Worm (Caenorhabditis elegans): Measurements from ENCODE around the gene T27A8.3.

Gene T27A8.3

ce11 chrX:16040207-16040716 is 22.2 kb upstream of the T27A8.3 start, which contains the start of gene B0395.3:
Gene B0395.3 (minus strand): TSS chrX:16040257.
- TF ChIP-seq nhr-77 (tag; optimal IDR thresholded peaks at IDR 0.05) (no peak), daf-16 (GFP tag; optimal IDR thresholded peaks at IDR 0.05) (peak in 1 of 2 experiments; percentile 66), daf-16 (tag; optimal IDR thresholded peaks at IDR 0.05) (peak; percentile 67), hlh-11 (tag; optimal IDR thresholded peaks at IDR 0.05) (peak; percentile 87), lin-15B (tag; optimal IDR thresholded peaks at IDR 0.05) (no peak), lin-38 (GFP tag; IDR thresholded peaks at IDR 0.05) (no peak), set-16 (GFP tag; IDR thresholded peaks at IDR 0.05) (peak; percentile 40; the same call in 1 of the 2 replicates), ceh-28 (tag; optimal IDR thresholded peaks at IDR 0.05) (no peak), unc-62 (GFP tag; optimal IDR thresholded peaks at IDR 0.05 in 1 of 2) (peak in 1 of 2 experiments; percentile 97), unc-62 (tag; optimal IDR thresholded peaks at IDR 0.05) (no peak), spr-1 (tag; optimal IDR thresholded peaks at IDR 0.05) (no peak), mep-1 (tag; optimal IDR thresholded peaks at IDR 0.05) (peak; percentile 69), nhr-25 (tag; optimal IDR thresholded peaks at IDR 0.05; ENCODE audit: borderline replicate concordance, insufficient read depth) (peak; percentile 24), lin-1 (GFP tag; IDR thresholded peaks at IDR 0.05) (peak; percentile 24; the same call in 1 of the 2 replicates), mxl-3 (GFP tag; optimal IDR thresholded peaks at IDR 0.05) (peak; percentile 59), nhr-28 (tag; optimal IDR thresholded peaks at IDR 0.05) (peak; percentile 99), dmd-6 (GFP tag; IDR thresholded peaks at IDR 0.05) (peak; percentile 75), ZK337.2 (GFP tag; IDR thresholded peaks at IDR 0.05) (no peak), nhr-10 (tag; optimal IDR thresholded peaks at IDR 0.05) (no peak), nhr-11 (tag; optimal IDR thresholded peaks at IDR 0.05) (peak; percentile 58), gei-8 (GFP tag; optimal IDR thresholded peaks at IDR 0.05) (no peak), fos-1 (tag; optimal IDR thresholded peaks at IDR 0.05) (no peak), hlh-30 (tag; optimal IDR thresholded peaks at IDR 0.05; ENCODE audit: insufficient read depth) (peak; percentile 95), zip-11 (GFP tag; IDR thresholded peaks at IDR 0.05) (no peak), ctbp-1 (GFP tag; IDR thresholded peaks at IDR 0.05) (peak; percentile 44; the same call in 1 of the 2 replicates), nhr-6 (tag; optimal IDR thresholded peaks at IDR 0.05) (peak; percentile 8), rbr-2 (tag; optimal IDR thresholded peaks at IDR 0.05) (peak; percentile 32), mdl-1 (tag; optimal IDR thresholded peaks at IDR 0.05) (peak in 1 of 2 experiments; percentile 69), hif-1 (tag; optimal IDR thresholded peaks at IDR 0.05) (peak in 1 of 2 experiments; percentile 20), mes-2 (tag; optimal IDR thresholded peaks at IDR 0.05; ENCODE audit: poor library complexity, severe bottlenecking) (peak; percentile 68), dve-1 (tag; optimal IDR thresholded peaks at IDR 0.05; ENCODE audit: insufficient read depth) (peak; percentile 53), aha-1 (tag) (peak; percentile 23), pha-4 (GFP tag; IDR thresholded peaks at IDR 0.05) (peak; percentile 36; the same call in 1 of the 2 replicates), pha-4 (tag; optimal IDR thresholded peaks at IDR 0.05) (no peak), nhr-111 (GFP tag; optimal IDR thresholded peaks at IDR 0.05) (no peak), lsy-2 (tag; optimal IDR thresholded peaks at IDR 0.05) (peak in 1 of 2 experiments; percentile 30), tra-1 (GFP tag; IDR thresholded peaks at IDR 0.05) (no peak), pqm-1 (tag; optimal IDR thresholded peaks at IDR 0.05) (no peak), egl-43 (GFP tag; IDR thresholded peaks at IDR 0.05) (peak; percentile 58), lim-7 (GFP tag; IDR thresholded peaks at IDR 0.05) (0 out of 2 replicates have a peak, but pooled peaks have one; percentile 33), hmg-1.1 (GFP tag; IDR thresholded peaks at IDR 0.05) (peak; percentile 75), vab-7 (GFP tag; IDR thresholded peaks at IDR 0.05) (0 out of 2 replicates have a peak, but pooled peaks have one; percentile 29)

Measured in whole organism, L4 larva.